Worm (Caenorhabditis elegans) whole organism, mixed stage, embryonic: Measurements from ENCODE around the gene fkh-3.

Experiments
- M03D4.4 ChIP-seq: sonication (generic microtip); optimal IDR thresholded peaks from 2 replicates; lab custom pipeline; 2017; ENCODE audit warnings: mild to moderate bottlenecking, missing genetic modification characterization, missing compliant biosample characterization
- bed-3 ChIP-seq: fragments of 200-800 bp; sonication (Bioruptor generic); optimal IDR thresholded peaks from 3 replicates; lab custom pipeline; 2018; ENCODE audit warnings: mild to moderate bottlenecking, missing genetic modification characterization, moderate library complexity, missing compliant biosample characterization
- blmp-1 ChIP-seq: fragments of 150-350 bp; optimal IDR thresholded peaks from 2 replicates; lab custom pipeline; 2014; ENCODE audit warnings: missing biosample characterization, missing genetic modification characterization
- ceh-39 ChIP-seq: fragments of 150-350 bp; optimal IDR thresholded peaks from 2 replicates; lab custom pipeline; 2014; ENCODE audit warnings: missing biosample characterization, missing genetic modification characterization
- ceh-43 ChIP-seq: fragments of 200-800 bp; sonication (Bioruptor generic); optimal IDR thresholded peaks from 2 replicates; lab custom pipeline; 2018; ENCODE audit warnings: mild to moderate bottlenecking, missing genetic modification characterization, moderate library complexity, missing compliant biosample characterization
- ceh-83 ChIP-seq: fragments of 200-800 bp; sonication (Bioruptor generic); optimal IDR thresholded peaks from 2 replicates; lab custom pipeline; 2018; ENCODE audit warnings: mild to moderate bottlenecking, missing genetic modification characterization, missing compliant biosample characterization
- ces-1 ChIP-seq: fragments of 150-350 bp; optimal IDR thresholded peaks from 2 replicates; lab custom pipeline; 2014; ENCODE audit warnings: missing biosample characterization, missing genetic modification reagents, missing genetic modification characterization
- cnd-1 ChIP-seq: fragments of 200-800 bp; sonication (Bioruptor generic); optimal IDR thresholded peaks from 2 replicates; lab custom pipeline; 2018; ENCODE audit warnings: mild to moderate bottlenecking, missing genetic modification characterization, missing compliant biosample characterization
- drap-1 ChIP-seq: fragments of 200-800 bp; sonication (Bioruptor generic); optimal IDR thresholded peaks from 3 replicates; lab custom pipeline; 2018; ENCODE audit warnings: mild to moderate bottlenecking, missing genetic modification characterization, missing compliant biosample characterization
- elt-1 ChIP-seq: sonication (generic microtip); optimal IDR thresholded peaks from 2 replicates; lab custom pipeline; 2017; ENCODE audit warnings: missing genetic modification characterization, mild to moderate bottlenecking, missing compliant biosample characterization, antibody characterized with exemption, moderate library complexity, borderline replicate concordance; ENCODE audit not compliant: insufficient read depth
- elt-3 ChIP-seq: fragments of 150-350 bp; optimal IDR thresholded peaks from 2 replicates; lab custom pipeline; 2014; ENCODE audit warnings: missing biosample characterization, missing genetic modification characterization
- flh-1 ChIP-seq: fragments of 200-800 bp; sonication (Bioruptor generic); optimal IDR thresholded peaks from 2 replicates; lab custom pipeline; 2018; ENCODE audit warnings: mild to moderate bottlenecking, missing genetic modification characterization, moderate library complexity, missing compliant biosample characterization
- ham-2 ChIP-seq: fragments of 200-800 bp; sonication (Bioruptor generic); optimal IDR thresholded peaks from 2 replicates; lab custom pipeline; 2018; ENCODE audit warnings: mild to moderate bottlenecking, missing genetic modification characterization, missing compliant biosample characterization
- hlh-1 ChIP-seq: fragments of 150-350 bp; optimal IDR thresholded peaks from 2 replicates; lab custom pipeline; 2014; ENCODE audit warnings: missing biosample characterization, missing genetic modification reagents, missing genetic modification characterization
- lin-13 ChIP-seq: fragments of 150-350 bp; optimal IDR thresholded peaks from 2 replicates; lab custom pipeline; 2014; ENCODE audit warnings: missing biosample characterization, missing genetic modification characterization
- lin-32 ChIP-seq: fragments of 200-800 bp; sonication (Bioruptor generic); optimal IDR thresholded peaks from 2 replicates; lab custom pipeline; 2018; ENCODE audit warnings: mild to moderate bottlenecking, missing genetic modification characterization, missing compliant biosample characterization
- lsy-2 ChIP-seq: fragments of 150-350 bp; optimal IDR thresholded peaks from 2 replicates; lab custom pipeline; 2014; ENCODE audit warnings: missing biosample characterization, missing genetic modification characterization
- mab-5 ChIP-seq: fragments of 150-350 bp; optimal IDR thresholded peaks from 2 replicates; lab custom pipeline; 2014; ENCODE audit warnings: missing biosample characterization, missing genetic modification characterization
- mep-1 ChIP-seq: fragments of 150-350 bp; optimal IDR thresholded peaks from 2 replicates; lab custom pipeline; 2017; ENCODE audit warnings: missing biosample characterization, missing genetic modification reagents, missing genetic modification characterization, inconsistent platforms
- mls-2 ChIP-seq: sonication (generic microtip); optimal IDR thresholded peaks from 2 replicates; lab custom pipeline; 2016; ENCODE audit warnings: mild to moderate bottlenecking, missing genetic modification characterization, moderate library complexity, missing compliant biosample characterization
- nhr-12 ChIP-seq: fragments of 150-350 bp; optimal IDR thresholded peaks from 2 replicates; lab custom pipeline; 2014; ENCODE audit warnings: missing biosample characterization, missing genetic modification characterization
- nhr-2 ChIP-seq: fragments of 150-350 bp; optimal IDR thresholded peaks from 2 replicates; lab custom pipeline; 2014; ENCODE audit warnings: missing biosample characterization, missing genetic modification characterization
- nhr-237 ChIP-seq: fragments of 150-350 bp; optimal IDR thresholded peaks from 2 replicates; lab custom pipeline; 2014; ENCODE audit warnings: missing biosample characterization, missing genetic modification characterization
- nhr-28 ChIP-seq: fragments of 150-350 bp; optimal IDR thresholded peaks from 2 replicates; lab custom pipeline; 2014; ENCODE audit warnings: missing biosample characterization, missing genetic modification characterization
- nhr-76 ChIP-seq: sonication (generic microtip); optimal IDR thresholded peaks from 2 replicates; lab custom pipeline; 2017; ENCODE audit warnings: missing biosample characterization, missing genetic modification characterization
- pha-4 ChIP-seq: fragments of 150-350 bp; optimal IDR thresholded peaks from 2 replicates; lab custom pipeline; 2018; ENCODE audit warnings: missing biosample characterization, missing genetic modification reagents, missing genetic modification characterization
- sem-2 ChIP-seq: fragments of 200-800 bp; sonication (Bioruptor generic); optimal IDR thresholded peaks from 2 replicates; lab custom pipeline; 2018; ENCODE audit warnings: mild to moderate bottlenecking, missing genetic modification characterization, missing compliant biosample characterization
- snpc-4 ChIP-seq: fragments of 150-350 bp; optimal IDR thresholded peaks from 2 replicates; lab custom pipeline; 2014; ENCODE audit warnings: missing biosample characterization, missing genetic modification characterization
- sptf-1 ChIP-seq: sonication (generic microtip); optimal IDR thresholded peaks from 2 replicates; lab custom pipeline; 2017; ENCODE audit warnings: mild to moderate bottlenecking, missing genetic modification characterization, moderate library complexity, missing compliant biosample characterization
- tbx-8 ChIP-seq: fragments of 200-800 bp; sonication (Bioruptor generic); optimal IDR thresholded peaks from 2 replicates; lab custom pipeline; 2018; ENCODE audit warnings: mild to moderate bottlenecking, missing genetic modification characterization, moderate library complexity, missing compliant biosample characterization
- unc-120 ChIP-seq: sonication (generic microtip); optimal IDR thresholded peaks from 2 replicates; lab custom pipeline; 2017; ENCODE audit warnings: missing genetic modification characterization, missing compliant biosample characterization; ENCODE audit not compliant: poor library complexity, severe bottlenecking
- unc-39 ChIP-seq: fragments of 150-350 bp; optimal IDR thresholded peaks from 2 replicates; lab custom pipeline; 2014; ENCODE audit warnings: missing biosample characterization, missing genetic modification characterization
- unc-62 ChIP-seq: fragments of 150-350 bp; optimal IDR thresholded peaks from 2 replicates; lab custom pipeline; 2014; ENCODE audit warnings: missing biosample characterization, missing genetic modification reagents, missing genetic modification characterization
- zip-8 ChIP-seq: fragments of 150-350 bp; optimal IDR thresholded peaks from 2 replicates; lab custom pipeline; 2014; ENCODE audit warnings: missing biosample characterization, missing genetic modification characterization
- ztf-11 ChIP-seq: fragments of 150-350 bp; optimal IDR thresholded peaks from 2 replicates; lab custom pipeline; 2014; ENCODE audit warnings: missing biosample characterization, missing genetic modification characterization

The fkh-3 gene

DNA sequence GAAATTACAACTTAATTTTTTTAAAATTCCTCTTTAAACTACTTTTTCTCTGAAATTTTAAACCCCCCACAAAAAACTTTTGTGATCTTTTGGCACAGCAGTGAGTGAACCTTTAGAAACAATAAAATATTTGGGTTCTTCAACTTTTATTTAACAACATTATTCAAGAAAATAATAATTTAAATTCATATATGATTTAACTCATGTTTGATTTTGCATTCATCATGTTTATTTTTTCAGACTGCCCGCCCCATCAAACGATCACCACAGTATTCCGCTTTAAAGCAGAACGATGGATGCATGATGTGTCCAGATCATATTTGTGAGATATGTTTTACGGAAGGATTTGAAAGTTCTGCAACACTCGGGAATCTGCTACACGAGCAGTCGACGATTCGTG, 23.2 kb upstream of the fkh-3 start, which contains the start of gene set-8:
Gene set-8, plus strand, starts transcription at position 301 of the 400 bp plus-strand sequence.
- TF ChIP-seq sem-2 (GFP tag; lab: Kevin White, UChicago) (no peak), M03D4.4 (tag; lab: Kevin White, UChicago) (no peak), bed-3 (GFP tag; lab: Kevin White, UChicago) (no peak), hlh-1 (tag; lab: Kevin White, UChicago) (no peak)

DNA sequence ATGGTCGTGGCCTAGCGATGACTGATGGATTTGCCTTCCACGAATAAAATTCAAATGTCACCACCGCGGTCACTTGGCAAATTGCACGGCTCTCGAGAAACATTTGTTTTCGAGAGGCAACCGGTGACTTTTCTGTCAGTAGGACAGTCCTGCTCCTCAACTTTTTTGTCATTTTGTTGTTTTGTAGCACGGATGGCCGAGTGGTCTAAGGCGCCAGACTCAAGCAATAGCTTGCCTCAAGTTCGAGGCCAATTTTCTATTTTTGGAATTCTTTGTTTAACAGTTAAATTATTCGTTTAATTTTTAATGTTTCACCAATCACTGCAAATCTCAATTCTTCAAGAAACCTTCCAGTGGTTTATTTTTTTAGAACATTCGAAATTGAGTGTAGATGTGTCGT, 21.0 kb upstream of the fkh-3 start:
- TF ChIP-seq ceh-43 (GFP tag; lab: Kevin White, UChicago) (no peak), ham-2 (GFP tag; lab: Kevin White, UChicago) (no peak), hlh-1 (tag; lab: Kevin White, UChicago) (no peak), lsy-2 (no peak), ceh-83 (GFP tag; lab: Kevin White, UChicago) (no peak), ceh-39 (no peak), M03D4.4 (tag; lab: Kevin White, UChicago) (no peak), zip-8 (tag; lab: Kevin White, UChicago) (no peak), nhr-12 (tag; lab: Kevin White, UChicago) (no peak), lin-13 (tag; lab: Kevin White, UChicago) (no peak), lin-32 (GFP tag; lab: Kevin White, UChicago) (no peak), tbx-8 (GFP tag; lab: Kevin White, UChicago) (no peak), mep-1 (tag; lab: Kevin White, UChicago) (no peak), flh-1 (GFP tag; lab: Kevin White, UChicago) (no peak), snpc-4 (no peak), unc-120 (tag; lab: Kevin White, UChicago) (no peak), elt-3 (tag; lab: Kevin White, UChicago) (no peak), sem-2 (GFP tag; lab: Kevin White, UChicago) (no peak)

DNA sequence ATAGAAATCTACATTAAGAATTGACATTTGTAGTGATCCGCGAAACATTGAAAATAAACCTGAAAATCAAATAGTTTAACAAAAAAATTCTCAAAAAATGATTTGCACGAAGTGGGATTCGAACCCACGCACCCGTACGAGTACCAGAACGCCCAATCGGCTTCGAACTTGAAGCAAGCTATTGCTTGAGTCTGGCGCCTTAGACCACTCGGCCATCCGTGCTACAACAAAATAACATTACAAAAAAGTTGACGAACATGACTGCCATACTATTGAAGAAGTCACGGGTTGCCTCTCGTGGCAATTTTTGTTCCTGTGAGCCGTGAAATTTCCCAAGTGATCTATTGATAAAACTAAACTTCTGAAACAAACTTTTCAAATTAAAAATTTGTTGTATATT, 20.0 kb upstream of the fkh-3 start:
- no peak for TF ChIP-seq nhr-76 (tag; lab: Kevin White, UChicago)
- no peak for TF ChIP-seq nhr-237 (tag; lab: Kevin White, UChicago)
- TF ChIP-seq, all 35 proteins: peak for 0

DNA sequence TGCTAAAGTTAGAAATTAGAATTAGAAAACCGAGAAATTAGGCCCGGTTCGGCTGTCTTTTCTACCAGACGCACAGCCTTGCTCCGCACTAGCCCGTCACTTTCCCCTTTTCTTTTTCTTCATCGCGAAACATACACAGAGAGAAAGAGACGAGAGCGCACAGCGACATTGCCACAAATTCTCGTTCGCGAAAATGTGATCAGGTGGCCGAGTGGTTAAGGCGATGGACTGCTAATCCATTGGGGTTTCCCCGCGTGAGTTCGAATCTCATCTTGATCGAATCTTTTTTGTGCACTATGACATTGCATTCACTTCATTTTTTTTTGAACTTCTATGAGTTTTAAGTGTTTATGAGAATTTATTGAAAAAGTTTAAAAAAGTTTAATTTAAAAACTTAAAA, 19.2 kb upstream of the fkh-3 start:
- TF ChIP-seq hlh-1 (tag; lab: Kevin White, UChicago) (no peak), mep-1 (tag; lab: Kevin White, UChicago) (peak; percentile 3), ces-1 (GFP tag; lab: Kevin White, UChicago) (peak; percentile 32), sem-2 (GFP tag; lab: Kevin White, UChicago) (no peak), mab-5 (tag; lab: Kevin White, UChicago) (no peak), elt-1 (no peak), elt-3 (tag; lab: Kevin White, UChicago) (no peak), unc-120 (tag; lab: Kevin White, UChicago) (no peak), ham-2 (GFP tag; lab: Kevin White, UChicago) (no peak), nhr-28 (tag; lab: Kevin White, UChicago) (no peak), unc-62 (GFP tag; lab: Kevin White, UChicago) (no peak), lsy-2 (no peak), M03D4.4 (tag; lab: Kevin White, UChicago) (no peak), bed-3 (GFP tag; lab: Kevin White, UChicago) (no peak), snpc-4 (no peak), cnd-1 (tag; lab: Kevin White, UChicago) (peak; percentile 15), lin-13 (tag; lab: Kevin White, UChicago) (no peak), ceh-43 (GFP tag; lab: Kevin White, UChicago) (no peak), flh-1 (GFP tag; lab: Kevin White, UChicago) (no peak), nhr-237 (tag; lab: Kevin White, UChicago) (no peak), ceh-83 (GFP tag; lab: Kevin White, UChicago) (peak; percentile 21), zip-8 (tag; lab: Kevin White, UChicago) (no peak), nhr-76 (tag; lab: Kevin White, UChicago) (no peak), nhr-12 (tag; lab: Kevin White, UChicago) (no peak), unc-39 (no peak), blmp-1 (no peak), sptf-1 (tag; lab: Kevin White, UChicago) (peak; percentile 23), nhr-2 (tag; lab: Kevin White, UChicago) (no peak), pha-4 (tag; lab: Kevin White, UChicago) (no peak), lin-32 (GFP tag; lab: Kevin White, UChicago) (no peak), ceh-39 (no peak), mls-2 (tag; lab: Kevin White, UChicago) (no peak), drap-1 (GFP tag; lab: Kevin White, UChicago) (peak; percentile 46), tbx-8 (GFP tag; lab: Kevin White, UChicago) (no peak), ztf-11 (tag; lab: Kevin White, UChicago) (no peak)
